Worm (Caenorhabditis elegans) whole organism, late embryonic: ENCODE results near the gene srbc-42.

ENCODE experiments used
- C08G9.2 ChIP-seq: sonication (generic microtip); optimal IDR thresholded peaks from 2 replicates; lab custom pipeline; 2016; ENCODE audit warnings: mild to moderate bottlenecking, missing genetic modification characterization, moderate library complexity, missing compliant biosample characterization
- F13H6.1 ChIP-seq: sonication (generic microtip); optimal IDR thresholded peaks from 2 replicates; lab custom pipeline; 2016; ENCODE audit warnings: missing genetic modification characterization, missing compliant biosample characterization
- K09A11.1 ChIP-seq: sonication (generic microtip); optimal IDR thresholded peaks from 2 replicates; lab custom pipeline; 2017; ENCODE audit warnings: antibody characterized with exemption, mild to moderate bottlenecking, missing genetic modification characterization, missing compliant biosample characterization; ENCODE audit not compliant: insufficient read depth
- Y22D7AL.16 ChIP-seq: sonication (generic microtip); optimal IDR thresholded peaks from 2 replicates; lab custom pipeline; 2016; ENCODE audit warnings: missing genetic modification characterization, missing compliant biosample characterization
- ceh-22 ChIP-seq: sonication (generic microtip); optimal IDR thresholded peaks from 2 replicates; lab custom pipeline; 2017; ENCODE audit warnings: missing biosample characterization, missing genetic modification characterization
- ceh-24 ChIP-seq: sonication (generic microtip); optimal IDR thresholded peaks from 2 replicates; lab custom pipeline; 2016; ENCODE audit warnings: mild to moderate bottlenecking, missing genetic modification characterization, missing compliant biosample characterization
- ceh-31 ChIP-seq: sonication (generic microtip); optimal IDR thresholded peaks from 2 replicates; lab custom pipeline; 2016; ENCODE audit warnings: missing genetic modification characterization, missing compliant biosample characterization
- ceh-34 ChIP-seq: sonication (generic microtip); optimal IDR thresholded peaks from 2 replicates; lab custom pipeline; 2016; ENCODE audit warnings: mild to moderate bottlenecking, missing genetic modification characterization, missing compliant biosample characterization
- ceh-45 ChIP-seq: fragments of 200-800 bp; sonication (Bioruptor generic); IDR thresholded peaks from 2 replicates; pipeline ENCODE4 v1.3.6; 2022; ENCODE audit warnings: missing genetic modification reagents, missing genetic modification characterization, missing compliant biosample characterization
- ceh-48 ChIP-seq: sonication (generic microtip); optimal IDR thresholded peaks from 2 replicates; lab custom pipeline; 2016; ENCODE audit warnings: missing genetic modification characterization, inconsistent platforms, missing compliant biosample characterization
- ceh-9 ChIP-seq: sonication (generic microtip); optimal IDR thresholded peaks from 2 replicates; lab custom pipeline; 2016; ENCODE audit warnings: mild to moderate bottlenecking, missing genetic modification characterization, inconsistent platforms, missing compliant biosample characterization
- dmd-4 ChIP-seq: sonication (generic microtip); optimal IDR thresholded peaks from 2 replicates; lab custom pipeline; 2016; ENCODE audit warnings: borderline replicate concordance, missing genetic modification characterization, missing compliant biosample characterization
- ets-4 ChIP-seq: sonication (generic microtip); optimal IDR thresholded peaks from 2 replicates; lab custom pipeline; 2016; ENCODE audit warnings: missing genetic modification characterization, missing compliant biosample characterization
- eyg-1 ChIP-seq: sonication (generic microtip); optimal IDR thresholded peaks from 2 replicates; lab custom pipeline; 2016; ENCODE audit warnings: missing genotype, missing genetic modification characterization, missing compliant biosample characterization
- fkh-6 ChIP-seq: sonication (generic microtip); optimal IDR thresholded peaks from 2 replicates; lab custom pipeline; 2016; ENCODE audit warnings: missing genetic modification characterization, missing compliant biosample characterization
- hlh-15 ChIP-seq: sonication (generic microtip); optimal IDR thresholded peaks from 2 replicates; lab custom pipeline; 2016; ENCODE audit warnings: missing genetic modification characterization, missing compliant biosample characterization
- hlh-30 ChIP-seq: sonication (generic microtip); optimal IDR thresholded peaks from 2 replicates; lab custom pipeline; 2017; ENCODE audit warnings: antibody characterized with exemption, missing genetic modification characterization, missing compliant biosample characterization; ENCODE audit not compliant: insufficient read depth
- lin-11 ChIP-seq: fragments of 200-800 bp; sonication (Bioruptor generic); optimal IDR thresholded peaks from 2 replicates; lab custom pipeline; 2018; ENCODE audit warnings: mild to moderate bottlenecking, missing genetic modification characterization, missing compliant biosample characterization
- nfya-1 ChIP-seq: sonication (generic microtip); optimal IDR thresholded peaks from 2 replicates; lab custom pipeline; 2017; ENCODE audit warnings: missing genetic modification characterization, mild to moderate bottlenecking, missing compliant biosample characterization, antibody characterized with exemption, moderate library complexity
- npax-4 ChIP-seq: sonication (generic microtip); optimal IDR thresholded peaks from 2 replicates; lab custom pipeline; 2016; ENCODE audit warnings: missing genetic modification characterization, missing compliant biosample characterization
- odd-2 ChIP-seq: sonication (generic microtip); optimal IDR thresholded peaks from 2 replicates; lab custom pipeline; 2017; ENCODE audit warnings: antibody characterized with exemption, mild to moderate bottlenecking, missing genetic modification characterization, missing compliant biosample characterization
- pat-9 ChIP-seq: fragments of 200-800 bp; sonication (Bioruptor generic); optimal IDR thresholded peaks from 2 replicates; lab custom pipeline; 2018; ENCODE audit warnings: mild to moderate bottlenecking, missing genetic modification characterization, moderate library complexity, missing compliant biosample characterization
- pax-1 ChIP-seq: fragments of 150-350 bp; optimal IDR thresholded peaks from 2 replicates; lab custom pipeline; 2014; ENCODE audit warnings: missing biosample characterization, missing genetic modification characterization
- pha-4 ChIP-seq: fragments of 150-350 bp; optimal IDR thresholded peaks from 2 replicates; lab custom pipeline; 2018; ENCODE audit warnings: missing biosample characterization, missing genetic modification reagents, missing genetic modification characterization
- ref-2 ChIP-seq: sonication (generic microtip); optimal IDR thresholded peaks from 2 replicates; lab custom pipeline; 2016; ENCODE audit warnings: missing genetic modification characterization, missing compliant biosample characterization
- rnt-1 ChIP-seq: sonication (generic microtip); optimal IDR thresholded peaks from 2 replicates; lab custom pipeline; 2016; ENCODE audit warnings: missing genetic modification characterization, missing compliant biosample characterization
- sox-4 ChIP-seq: sonication (generic microtip); optimal IDR thresholded peaks from 2 replicates; lab custom pipeline; 2017; ENCODE audit warnings: mild to moderate bottlenecking, missing genetic modification characterization, inconsistent platforms, missing compliant biosample characterization
- tbx-7 ChIP-seq: sonication (generic microtip); optimal IDR thresholded peaks from 2 replicates; lab custom pipeline; 2016; ENCODE audit warnings: missing genotype, missing genetic modification characterization, missing compliant biosample characterization
- ttx-3 ChIP-seq: sonication (generic microtip); optimal IDR thresholded peaks from 2 replicates; lab custom pipeline; 2016; ENCODE audit warnings: missing genetic modification reagents, missing genetic modification characterization, missing compliant biosample characterization
- unc-3 ChIP-seq, 2 experiments: fragments of 200-800 bp in 1 of 2; sonication (Bioruptor generic) in 1 of 2; sonication (generic microtip) in 1 of 2; conservative IDR thresholded peaks in 1 of 2; optimal IDR thresholded peaks in 1 of 2; 2 replicates each; pipeline versions ENCODE4 v1.3.6 to Lab custom; 2016 to 2022; ENCODE audit warnings: missing compliant biosample characterization in 2 of 2, missing genetic modification characterization in 2 of 2, missing genetic modification reagents in 1 of 2
- unc-42 ChIP-seq: sonication (generic microtip); optimal IDR thresholded peaks from 2 replicates; lab custom pipeline; 2016; ENCODE audit warnings: missing genotype, missing genetic modification characterization, missing compliant biosample characterization
- unc-55 ChIP-seq: sonication (generic microtip); optimal IDR thresholded peaks from 2 replicates; lab custom pipeline; 2017; ENCODE audit warnings: missing biosample characterization, missing genetic modification reagents, missing genetic modification characterization
- unc-86 ChIP-seq: sonication (generic microtip); optimal IDR thresholded peaks from 2 replicates; lab custom pipeline; 2016; ENCODE audit warnings: missing genetic modification characterization, missing compliant biosample characterization
- ztf-16 ChIP-seq: sonication (generic microtip); optimal IDR thresholded peaks from 2 replicates; lab custom pipeline; 2017; ENCODE audit warnings: missing genetic modification characterization, missing compliant biosample characterization

The srbc-42 gene

ce11 chrV:2216927-2217326, 25.9 kb upstream of the srbc-42 start:
- TF ChIP-seq nfya-1 (tag; lab: Kevin White, UChicago) (no peak), ceh-9 (tag; lab: Kevin White, UChicago) (no peak), ztf-16 (tag; lab: Kevin White, UChicago) (no peak), sox-4 (tag; lab: Kevin White, UChicago) (no peak), rnt-1 (no peak), pat-9 (no peak), pha-4 (no peak), eyg-1 (tag; lab: Kevin White, UChicago) (no peak), ttx-3 (tag; lab: Kevin White, UChicago) (no peak), ceh-48 (tag; lab: Kevin White, UChicago) (no peak), C08G9.2 (tag; lab: Kevin White, UChicago) (no peak), pax-1 (no peak), ets-4 (no peak), ref-2 (no peak), dmd-4 (tag; lab: Kevin White, UChicago) (no peak), hlh-15 (no peak), lin-11 (no peak), ceh-31 (tag; lab: Kevin White, UChicago) (no peak)

- TF ChIP-seq ttx-3 (tag; lab: Kevin White, UChicago) (no peak), npax-4 (tag; lab: Kevin White, UChicago) (no peak), unc-3 (GFP tag; conservative IDR thresholded peaks at IDR 0.05; lab: Robert Waterston, UW) (no peak), unc-3 (tag; optimal IDR thresholded peaks at IDR 0.05; lab: Kevin White, UChicago) (no peak), ref-2 (no peak), Y22D7AL.16 (tag; lab: Kevin White, UChicago) (no peak), hlh-30 (tag; lab: Kevin White, UChicago) (no peak)
Measured at ce11 chrV:2215352-2215751, 24.3 kb upstream of the srbc-42 start, which contains the start of gene nstp-8. nstp-8 (plus strand) TSS chrV:2215652.

ce11 chrV:2214428-2215038, 23.5 kb upstream of the srbc-42 start, which contains the start of gene nhr-184:
nhr-184 (minus strand) TSS chrV:2214478.
- TF ChIP-seq tbx-7 (tag; lab: Kevin White, UChicago) (no peak), ceh-45 (GFP tag; lab: Robert Waterston, UW) (no peak), K09A11.1 (tag; lab: Kevin White, UChicago) (no peak), ceh-22 (tag; lab: Kevin White, UChicago) (no peak), dmd-4 (tag; lab: Kevin White, UChicago) (no peak), pha-4 (no peak), ceh-48 (tag; lab: Kevin White, UChicago) (no peak), ceh-24 (tag; lab: Kevin White, UChicago) (no peak), ceh-34 (tag; lab: Kevin White, UChicago) (no peak), Y22D7AL.16 (tag; lab: Kevin White, UChicago) (no peak), ets-4 (no peak), odd-2 (tag; lab: Kevin White, UChicago) (no peak), fkh-6 (no peak)

ce11 chrV:2211936-2212335, 20.9 kb upstream of the srbc-42 start, which contains the start of gene nhr-133:
nhr-133 (minus strand) TSS chrV:2212118.
- TF ChIP-seq unc-42 (tag; lab: Kevin White, UChicago) (no peak), hlh-30 (tag; lab: Kevin White, UChicago) (peak; percentile 37), unc-86 (tag; lab: Kevin White, UChicago) (no peak), unc-55 (GFP tag; lab: Kevin White, UChicago) (no peak), fkh-6 (no peak), lin-11 (no peak), F13H6.1 (tag; lab: Kevin White, UChicago) (no peak), dmd-4 (tag; lab: Kevin White, UChicago) (no peak)
